Worm (Caenorhabditis elegans) whole organism, L2 larva: Measurements from ENCODE around the gene Y119D3B.21.
"Not testable (repeated sequence)": the region's sequence is repeated elsewhere in the genome, so short reads cannot be mapped to it uniquely, and the experiment has no call there.

Experiments
- F13H6.1 ChIP-seq: sonication (generic microtip); optimal IDR thresholded peaks from 2 replicates; lab custom pipeline; 2016; ENCODE audit warnings: missing genetic modification characterization, missing compliant biosample characterization
- elt-3 ChIP-seq: sonication (generic microtip); optimal IDR thresholded peaks from 2 replicates; lab custom pipeline; 2017; ENCODE audit warnings: missing biosample characterization, missing genetic modification characterization
- lin-11 ChIP-seq: fragments of 150-350 bp; sonication (generic microtip); optimal IDR thresholded peaks from 2 replicates; lab custom pipeline; 2014; ENCODE audit warnings: missing biosample characterization, missing genetic modification characterization, inconsistent platforms, mixed read lengths
- lsy-2 ChIP-seq, 2 experiments: fragments of 150-350 bp in 1 of 2; sonication (generic microtip) in 1 of 2; optimal IDR thresholded peaks; 2 replicates each; lab custom pipeline; 2014 to 2017; ENCODE audit warnings: missing biosample characterization in 2 of 2, missing genetic modification characterization in 2 of 2
- nhr-12 ChIP-seq: fragments of 150-350 bp; optimal IDR thresholded peaks from 2 replicates; lab custom pipeline; 2014; ENCODE audit warnings: missing biosample characterization, missing genetic modification characterization
- nhr-21 ChIP-seq: fragments of 150-350 bp; optimal IDR thresholded peaks from 2 replicates; lab custom pipeline; 2014; ENCODE audit warnings: missing biosample characterization, missing genetic modification characterization
- nhr-237 ChIP-seq: fragments of 150-350 bp; optimal IDR thresholded peaks from 2 replicates; lab custom pipeline; 2014; ENCODE audit warnings: missing biosample characterization, missing genetic modification characterization
- sma-3 ChIP-seq: sonication (generic microtip); optimal IDR thresholded peaks from 2 replicates; lab custom pipeline; 2016; ENCODE audit warnings: missing genetic modification reagents, missing genetic modification characterization, missing compliant biosample characterization
- unc-55 ChIP-seq: fragments of 150-350 bp; sonication (generic microtip); optimal IDR thresholded peaks from 3 replicates; lab custom pipeline; 2014; ENCODE audit warnings: missing biosample characterization, missing genetic modification reagents, missing genetic modification characterization
- unc-62 ChIP-seq: fragments of 150-350 bp; optimal IDR thresholded peaks from 2 replicates; lab custom pipeline; 2014; ENCODE audit warnings: missing biosample characterization, missing genetic modification reagents, missing genetic modification characterization

- TF ChIP-seq nhr-237 (tag; lab: Kevin White, UChicago); F13H6.1 (tag; lab: Kevin White, UChicago); sma-3 (GFP tag; lab: Kevin White, UChicago); unc-55 (GFP tag; lab: Kevin White, UChicago); elt-3; lin-11 (tag; lab: Kevin White, UChicago); lsy-2 (tag; optimal IDR thresholded peaks at IDR 0.05; lab: Kevin White, UChicago); unc-62 (GFP tag; lab: Kevin White, UChicago); nhr-12 (tag; lab: Kevin White, UChicago); nhr-21 (tag; lab: Kevin White, UChicago): not testable (repeated sequence)
Measured at ce11 chrIII:1256519-1256918, 41.7 kb downstream of the Y119D3B.21 start, which contains the start of gene fbxa-208.
